Fruit fly (Drosophila melanogaster): Measurements from ENCODE around the gene CG15260.

dm6 chr2L:15274292-15274691 lies 17.7 kb downstream of the CG15260 start:
- TF ChIP-seq CG8478 (optimal IDR thresholded peaks at IDR 0.05), result no peak
- no peak for TF ChIP-seq usp (GFP tag; optimal IDR thresholded peaks at IDR 0.05)
